Worm (Caenorhabditis elegans) whole organism, L4 larva: ENCODE data around the gene irg-2.

Experiments used
- F26F4.8 ChIP-seq: fragments of 200-800 bp; sonication (Bioruptor generic); conservative IDR thresholded peaks from 2 replicates; pipeline ENCODE4 v1.3.6; 2022; ENCODE audit warnings: missing genetic modification characterization, missing compliant biosample characterization
- T20F7.1 ChIP-seq: fragments of 200-800 bp; sonication (Bioruptor generic); optimal IDR thresholded peaks from 2 replicates; lab custom pipeline; 2018; ENCODE audit warnings: mild to moderate bottlenecking, missing genetic modification characterization, missing compliant biosample characterization
- ZK337.2 ChIP-seq: fragments of 200-800 bp; sonication (Bioruptor generic); IDR thresholded peaks from 2 replicates; pipeline ENCODE4 v1.3.6; 2022; ENCODE audit warnings: missing genetic modification reagents, missing genetic modification characterization, missing compliant biosample characterization
- ZK546.5 ChIP-seq, 2 experiments: sonication (generic microtip); optimal IDR thresholded peaks; 2 replicates each; lab custom pipeline; 2017; ENCODE audit warnings: missing biosample characterization in 2 of 2, missing genetic modification characterization in 2 of 2
- ceh-82 ChIP-seq: sonication (generic microtip); optimal IDR thresholded peaks from 2 replicates; lab custom pipeline; 2017; ENCODE audit warnings: missing biosample characterization, missing genetic modification characterization
- dmd-6 ChIP-seq: fragments of 200-800 bp; sonication (Bioruptor generic); IDR thresholded peaks from 2 replicates; pipeline ENCODE4 v1.3.6; 2022; ENCODE audit warnings: missing genetic modification reagents, missing genetic modification characterization, missing compliant biosample characterization
- dmd-9 ChIP-seq: fragments of 200-800 bp; sonication (Bioruptor generic); IDR thresholded peaks from 2 replicates; pipeline ENCODE4 v1.3.6; 2022; ENCODE audit warnings: missing genetic modification reagents, missing genetic modification characterization, missing compliant biosample characterization
- duxl-1 ChIP-seq: sonication (generic microtip); optimal IDR thresholded peaks from 2 replicates; lab custom pipeline; 2016; ENCODE audit warnings: mild to moderate bottlenecking, missing genetic modification characterization, moderate library complexity, missing compliant biosample characterization; ENCODE audit not compliant: poor library complexity
- fkh-10 ChIP-seq: fragments of 150-350 bp; optimal IDR thresholded peaks from 2 replicates; lab custom pipeline; 2014; ENCODE audit warnings: missing biosample characterization, missing genetic modification reagents, missing genetic modification characterization
- hmg-1.1 ChIP-seq: fragments of 200-800 bp; sonication (Bioruptor generic); IDR thresholded peaks from 2 replicates; pipeline ENCODE4 v1.3.6; 2022; ENCODE audit warnings: missing genetic modification reagents, missing genetic modification characterization, missing compliant biosample characterization
- lim-7 ChIP-seq: fragments of 200-800 bp; sonication (Bioruptor generic); IDR thresholded peaks from 2 replicates; pipeline ENCODE4 v1.3.6; 2022; ENCODE audit warnings: missing genetic modification characterization, missing compliant biosample characterization
- lin-1 ChIP-seq: fragments of 200-800 bp; sonication (Bioruptor generic); IDR thresholded peaks from 2 replicates; pipeline ENCODE4 v1.3.6; 2022; ENCODE audit warnings: missing genetic modification reagents, missing genetic modification characterization, missing compliant biosample characterization
- lin-15B ChIP-seq: fragments of 150-350 bp; sonication (generic microtip); optimal IDR thresholded peaks from 3 replicates; lab custom pipeline; 2014; ENCODE audit warnings: missing biosample characterization, missing genetic modification characterization
- lin-38 ChIP-seq: fragments of 200-800 bp; sonication (Bioruptor generic); IDR thresholded peaks from 2 replicates; pipeline ENCODE4 v1.3.6; 2022; ENCODE audit warnings: missing genetic modification reagents, missing genetic modification characterization, missing compliant biosample characterization
- mxl-2 ChIP-seq: fragments of 200-800 bp; sonication (Bioruptor generic); conservative IDR thresholded peaks from 2 replicates; pipeline ENCODE4 v1.3.6; 2022; ENCODE audit warnings: missing genetic modification reagents, missing genetic modification characterization, missing compliant biosample characterization
- mxl-3 ChIP-seq: fragments of 200-800 bp; sonication (Bioruptor generic); optimal IDR thresholded peaks from 2 replicates; lab custom pipeline; 2018; ENCODE audit warnings: mild to moderate bottlenecking, missing genetic modification characterization, missing compliant biosample characterization
- nhr-237 ChIP-seq: sonication (generic microtip); optimal IDR thresholded peaks from 2 replicates; lab custom pipeline; 2017; ENCODE audit warnings: missing biosample characterization, missing genetic modification characterization
- nhr-42 ChIP-seq: fragments of 200-800 bp; sonication (Bioruptor generic); IDR thresholded peaks from 2 replicates; pipeline ENCODE4 v1.3.6; 2022; ENCODE audit warnings: missing genetic modification characterization, missing compliant biosample characterization
- nhr-76 ChIP-seq: fragments of 150-350 bp; optimal IDR thresholded peaks from 2 replicates; lab custom pipeline; 2014; ENCODE audit warnings: missing biosample characterization, missing genetic modification characterization
- saeg-2 ChIP-seq: fragments of 200-800 bp; sonication (Bioruptor generic); IDR thresholded peaks from 2 replicates; pipeline ENCODE4 v1.3.6; 2022; ENCODE audit warnings: missing genetic modification reagents, missing genetic modification characterization, missing compliant biosample characterization
- snpc-1.2 ChIP-seq: fragments of 200-800 bp; sonication (Bioruptor generic); IDR thresholded peaks from 2 replicates; pipeline ENCODE4 v1.3.6; 2022; ENCODE audit warnings: missing genetic modification reagents, missing genetic modification characterization, missing compliant biosample characterization
- snpc-4 ChIP-seq: fragments of 150-350 bp; optimal IDR thresholded peaks from 2 replicates; lab custom pipeline; 2014; ENCODE audit warnings: missing biosample characterization, missing genetic modification characterization
- spr-3 ChIP-seq: fragments of 200-800 bp; sonication (Bioruptor generic); optimal IDR thresholded peaks from 2 replicates; lab custom pipeline; 2018; ENCODE audit warnings: mild to moderate bottlenecking, missing genetic modification characterization, missing compliant biosample characterization
- unc-130 ChIP-seq: sonication (generic microtip); optimal IDR thresholded peaks from 2 replicates; lab custom pipeline; 2016; ENCODE audit warnings: missing genetic modification reagents, missing genetic modification characterization, missing compliant biosample characterization
- unc-62 ChIP-seq, 3 experiments: fragments of 150-350 bp in 1 of 3; sonication (generic microtip); optimal IDR thresholded peaks in 2 of 3; peaks in 1 of 3; 1 replicate in 1 of 3; 2 replicates in 2 of 3; lab custom pipeline; 2014 to 2017; ENCODE audit warnings: missing biosample characterization in 3 of 3, missing genetic modification characterization in 3 of 3, missing genetic modification reagents in 3 of 3, missing genotype in 1 of 3
- zfp-2 ChIP-seq: sonication (generic microtip); optimal IDR thresholded peaks from 2 replicates; lab custom pipeline; 2016; ENCODE audit warnings: mild to moderate bottlenecking, missing genetic modification characterization, missing compliant biosample characterization
- zfp-3 ChIP-seq: fragments of 200-800 bp; sonication (Bioruptor generic); conservative IDR thresholded peaks from 2 replicates; pipeline ENCODE4 v1.3.6; 2022; ENCODE audit warnings: missing genetic modification reagents, missing genetic modification characterization, missing compliant biosample characterization
- ztf-11 ChIP-seq: fragments of 150-350 bp; optimal IDR thresholded peaks from 2 replicates; lab custom pipeline; 2014; ENCODE audit warnings: missing biosample characterization, missing genetic modification characterization

Gene irg-2

ce11 chrV:4066143-4066542 lies 24.2 kb downstream of the irg-2 start:
- TF ChIP-seq lin-38 (GFP tag; lab: Robert Waterston, UW), result peak; percentile 85

ce11 chrV:4067876-4068275 lies 25.9 kb downstream of the irg-2 start:
- TF ChIP-seq lin-38 (GFP tag; lab: Robert Waterston, UW), result peak; percentile 83

- no peak for TF ChIP-seq unc-62 (GFP tag; optimal IDR thresholded peaks at IDR 0.05 in 1 of 2; lab: Kevin White, UChicago)
- no peak for TF ChIP-seq unc-62 (tag; optimal IDR thresholded peaks at IDR 0.05; lab: Kevin White, UChicago)
- no peak for TF ChIP-seq F26F4.8 (GFP tag; lab: Robert Waterston, UW)
- TF ChIP-seq fkh-10 (GFP tag; lab: Kevin White, UChicago), result no peak
- no peak for TF ChIP-seq lim-7 (GFP tag; lab: Robert Waterston, UW)
- TF ChIP-seq nhr-76 (tag; lab: Kevin White, UChicago), result no peak
- TF ChIP-seq duxl-1 (tag; lab: Kevin White, UChicago), result no peak
- TF ChIP-seq unc-130 (GFP tag; lab: Kevin White, UChicago), result no peak
- TF ChIP-seq zfp-3 (GFP tag; lab: Robert Waterston, UW), result no peak
- no peak for TF ChIP-seq mxl-3 (GFP tag; lab: Kevin White, UChicago)
- no peak for TF ChIP-seq T20F7.1 (GFP tag; lab: Kevin White, UChicago)
- no peak for TF ChIP-seq zfp-2 (tag; lab: Kevin White, UChicago)
- no peak for TF ChIP-seq ZK546.5 (tag; optimal IDR thresholded peaks at IDR 0.05; lab: Kevin White, UChicago)
- TF ChIP-seq spr-3 (GFP tag; lab: Kevin White, UChicago), result no peak
- TF ChIP-seq nhr-237 (tag; lab: Kevin White, UChicago), result no peak
- TF ChIP-seq hmg-1.1 (GFP tag; lab: Robert Waterston, UW), result no peak
- no peak for TF ChIP-seq ceh-82
- no peak for TF ChIP-seq dmd-9 (GFP tag; lab: Robert Waterston, UW)
- no peak for TF ChIP-seq mxl-2 (GFP tag; lab: Robert Waterston, UW)
These were observed 31.5 kb downstream of the irg-2 start, which contains the start of gene otpl-2 for ce11 chrV:4073455-4073854. Gene otpl-2 (plus strand): TSS chrV:4073755.

- TF ChIP-seq unc-62 (GFP tag; optimal IDR thresholded peaks at IDR 0.05 in 1 of 2; lab: Kevin White, UChicago) (peak in 1 of 2 experiments; percentile 93), unc-62 (tag; optimal IDR thresholded peaks at IDR 0.05; lab: Kevin White, UChicago) (no peak), snpc-4 (tag; lab: Kevin White, UChicago) (no peak)
- TF ChIP-seq, all 104 proteins: peak for 1
These were observed 38.6 kb downstream of the irg-2 start for ce11 chrV:4080546-4080945.

- TF ChIP-seq ceh-82 (no peak), snpc-1.2 (GFP tag; lab: Robert Waterston, UW) (no peak), dmd-6 (GFP tag; lab: Robert Waterston, UW) (no peak), ztf-11 (no peak), ZK337.2 (GFP tag; lab: Robert Waterston, UW) (no peak), lin-15B (no peak), nhr-42 (GFP tag; lab: Robert Waterston, UW) (no peak), saeg-2 (GFP tag; lab: Robert Waterston, UW) (no peak), unc-130 (GFP tag; lab: Kevin White, UChicago) (no peak)
These were observed 39.3 kb downstream of the irg-2 start, which contains the start of gene srh-211 for ce11 chrV:4081283-4081682. Gene srh-211 (minus strand): TSS chrV:4081383.

- peak in 1 of 2 experiments; percentile 8 for TF ChIP-seq unc-62 (GFP tag; optimal IDR thresholded peaks at IDR 0.05 in 1 of 2; lab: Kevin White, UChicago)
- no peak for TF ChIP-seq unc-62 (tag; optimal IDR thresholded peaks at IDR 0.05; lab: Kevin White, UChicago)
- TF ChIP-seq lin-1 (GFP tag; lab: Robert Waterston, UW), result no peak
- TF ChIP-seq, all 104 proteins: peak for 1
These were observed 41.0 kb downstream of the irg-2 start, which contains the start of gene F38H12.5 for ce11 chrV:4082952-4083351. Gene F38H12.5 (minus strand): TSS chrV:4083052.
